Worm (Caenorhabditis elegans) whole organism, L3 larva: ENCODE results near the gene srd-74.

ENCODE experiments used
- ZK546.5 ChIP-seq: sonication (generic microtip); optimal IDR thresholded peaks from 2 replicates; lab custom pipeline; 2017; ENCODE audit warnings: missing biosample characterization, missing genetic modification characterization
- ama-1 ChIP-seq: fragments of 150-350 bp; optimal IDR thresholded peaks from 2 replicates; lab custom pipeline; 2018
- ceh-28 ChIP-seq: fragments of 150-350 bp; optimal IDR thresholded peaks from 2 replicates; lab custom pipeline; 2014; ENCODE audit warnings: missing biosample characterization, missing genetic modification reagents, missing genetic modification characterization
- ceh-82 ChIP-seq: fragments of 150-350 bp; optimal IDR thresholded peaks from 2 replicates; lab custom pipeline; 2014; ENCODE audit warnings: missing biosample characterization, missing genetic modification characterization
- ceh-9 ChIP-seq: sonication (generic microtip); optimal IDR thresholded peaks from 2 replicates; lab custom pipeline; 2018; ENCODE audit warnings: missing biosample characterization, missing genetic modification characterization
- daf-12 ChIP-seq: fragments of 150-350 bp; optimal IDR thresholded peaks from 2 replicates; lab custom pipeline; 2014; ENCODE audit warnings: missing biosample characterization, missing genetic modification reagents, missing genetic modification characterization
- elt-1 ChIP-seq: fragments of 150-350 bp; optimal IDR thresholded peaks from 2 replicates; lab custom pipeline; 2014; ENCODE audit warnings: missing biosample characterization, missing genetic modification characterization
- elt-2 ChIP-seq: sonication (generic microtip); optimal IDR thresholded peaks from 2 replicates; lab custom pipeline; 2016; ENCODE audit warnings: missing genetic modification reagents, mild to moderate bottlenecking, missing genetic modification characterization, missing compliant biosample characterization
- eor-1 ChIP-seq, 2 experiments: fragments of 150-350 bp; optimal IDR thresholded peaks; 2 replicates each; lab custom pipeline; 2014 to 2018; ENCODE audit warnings: missing biosample characterization in 2 of 2, missing genetic modification characterization in 2 of 2
- fkh-10 ChIP-seq: sonication (generic microtip); optimal IDR thresholded peaks from 2 replicates; lab custom pipeline; 2017; ENCODE audit warnings: missing biosample characterization, missing genetic modification reagents, missing genetic modification characterization
- fkh-2 ChIP-seq: fragments of 150-350 bp; optimal IDR thresholded peaks from 2 replicates; lab custom pipeline; 2014; ENCODE audit warnings: missing biosample characterization, missing genetic modification reagents, missing genetic modification characterization
- fos-1 ChIP-seq: fragments of 150-350 bp; optimal IDR thresholded peaks from 2 replicates; lab custom pipeline; 2014; ENCODE audit warnings: missing biosample characterization, missing genetic modification characterization
- hmg-11 ChIP-seq: sonication (generic microtip); optimal IDR thresholded peaks from 2 replicates; lab custom pipeline; 2016; ENCODE audit warnings: missing genetic modification characterization, missing compliant biosample characterization
- jun-1 ChIP-seq: fragments of 150-350 bp; optimal IDR thresholded peaks from 2 replicates; lab custom pipeline; 2014; ENCODE audit warnings: missing biosample characterization, missing genetic modification reagents, missing genetic modification characterization
- lin-15B ChIP-seq: fragments of 150-350 bp; optimal IDR thresholded peaks from 2 replicates; lab custom pipeline; 2014; ENCODE audit warnings: missing biosample characterization, missing genetic modification characterization
- lin-39 ChIP-seq: fragments of 150-350 bp; optimal IDR thresholded peaks from 2 replicates; lab custom pipeline; 2018; ENCODE audit warnings: missing biosample characterization, missing genetic modification reagents, missing genetic modification characterization
- lsy-12 ChIP-seq: sonication (generic microtip); optimal IDR thresholded peaks from 2 replicates; lab custom pipeline; 2016; ENCODE audit warnings: mild to moderate bottlenecking, missing genetic modification characterization, missing compliant biosample characterization
- mdl-1 ChIP-seq: fragments of 150-350 bp; optimal IDR thresholded peaks from 2 replicates; lab custom pipeline; 2014; ENCODE audit warnings: missing biosample characterization, missing genetic modification characterization
- mml-1 ChIP-seq: fragments of 150-350 bp; sonication (generic microtip); optimal IDR thresholded peaks from 3 replicates; lab custom pipeline; 2014; ENCODE audit warnings: missing biosample characterization, missing genetic modification characterization
- nfya-1 ChIP-seq: sonication (generic microtip); optimal IDR thresholded peaks from 2 replicates; lab custom pipeline; 2017; ENCODE audit warnings: missing genetic modification characterization, mild to moderate bottlenecking, missing compliant biosample characterization, antibody characterized with exemption, moderate library complexity; ENCODE audit not compliant: insufficient read depth
- nhr-11 ChIP-seq: fragments of 150-350 bp; optimal IDR thresholded peaks from 2 replicates; lab custom pipeline; 2014; ENCODE audit warnings: missing biosample characterization, missing genetic modification characterization
- nhr-12 ChIP-seq: fragments of 150-350 bp; optimal IDR thresholded peaks from 2 replicates; lab custom pipeline; 2014; ENCODE audit warnings: missing biosample characterization, missing genetic modification characterization
- nhr-23 ChIP-seq: fragments of 150-350 bp; optimal IDR thresholded peaks from 2 replicates; lab custom pipeline; 2014; ENCODE audit warnings: missing biosample characterization, missing genetic modification reagents, missing genetic modification characterization
- nhr-237 ChIP-seq: fragments of 150-350 bp; optimal IDR thresholded peaks from 2 replicates; lab custom pipeline; 2014; ENCODE audit warnings: missing biosample characterization, missing genetic modification characterization
- nhr-28 ChIP-seq: fragments of 150-350 bp; optimal IDR thresholded peaks from 2 replicates; lab custom pipeline; 2014; ENCODE audit warnings: missing biosample characterization, missing genetic modification characterization
- nhr-43 ChIP-seq: sonication (generic microtip); optimal IDR thresholded peaks from 2 replicates; lab custom pipeline; 2016; ENCODE audit warnings: mild to moderate bottlenecking, missing genetic modification characterization, missing compliant biosample characterization; ENCODE audit not compliant: poor library complexity, severe bottlenecking
- nhr-67 ChIP-seq: fragments of 150-350 bp; optimal IDR thresholded peaks from 2 replicates; lab custom pipeline; 2014; ENCODE audit warnings: missing biosample characterization, missing genetic modification characterization
- nhr-76 ChIP-seq: fragments of 150-350 bp; sonication (generic microtip); optimal IDR thresholded peaks from 5 replicates; lab custom pipeline; 2014; ENCODE audit warnings: missing biosample characterization, missing genetic modification characterization
- nhr-77 ChIP-seq: fragments of 150-350 bp; optimal IDR thresholded peaks from 2 replicates; lab custom pipeline; 2014; ENCODE audit warnings: missing biosample characterization, missing genetic modification characterization
- pha-4 ChIP-seq: fragments of 150-350 bp; optimal IDR thresholded peaks from 2 replicates; lab custom pipeline; 2014; ENCODE audit warnings: missing biosample characterization, missing genetic modification reagents, missing genetic modification characterization
- pqm-1 ChIP-seq: fragments of 150-350 bp; optimal IDR thresholded peaks from 2 replicates; lab custom pipeline; 2017; ENCODE audit warnings: missing biosample characterization, missing genetic modification characterization, inconsistent platforms
- skn-1 ChIP-seq: fragments of 150-350 bp; optimal IDR thresholded peaks from 2 replicates; lab custom pipeline; 2014; ENCODE audit warnings: missing biosample characterization, missing genetic modification characterization
- snpc-4 ChIP-seq: fragments of 150-350 bp; optimal IDR thresholded peaks from 2 replicates; lab custom pipeline; 2014; ENCODE audit warnings: missing biosample characterization, missing genetic modification characterization
- tbx-2 ChIP-seq: sonication (generic microtip); optimal IDR thresholded peaks from 2 replicates; lab custom pipeline; 2016; ENCODE audit warnings: mild to moderate bottlenecking, missing genetic modification characterization, missing compliant biosample characterization
- zag-1 ChIP-seq: fragments of 150-350 bp; optimal IDR thresholded peaks from 2 replicates; lab custom pipeline; 2014; ENCODE audit warnings: missing biosample characterization, missing genetic modification characterization
- ztf-11 ChIP-seq: fragments of 150-350 bp; optimal IDR thresholded peaks from 2 replicates; lab custom pipeline; 2014; ENCODE audit warnings: missing biosample characterization, missing genetic modification characterization
- ztf-4 ChIP-seq: fragments of 150-350 bp; optimal IDR thresholded peaks from 2 replicates; lab custom pipeline; 2014; ENCODE audit warnings: missing biosample characterization, missing genetic modification characterization

The srd-74 gene

ce11 chrIII:11806695-11807094, 24.8 kb downstream of the srd-74 start, which contains the start of gene C18D11.7:
TSS of gene C18D11.7 (minus strand) at chrIII:11806795.
- TF ChIP-seq jun-1, result no peak

- TF ChIP-seq nhr-23 (no peak), daf-12 (tag; lab: Kevin White, UChicago) (no peak), nhr-76 (tag; lab: Kevin White, UChicago) (no peak), nhr-12 (no peak), mdl-1 (tag; lab: Kevin White, UChicago) (no peak), ama-1 (lab: Kevin White, UChicago) (no peak), elt-1 (no peak), fkh-10 (GFP tag; lab: Kevin White, UChicago) (no peak), lsy-12 (tag; lab: Kevin White, UChicago) (no peak), skn-1 (tag; lab: Kevin White, UChicago) (no peak), fos-1 (tag; lab: Kevin White, UChicago) (no peak), nhr-28 (no peak), pqm-1 (tag; lab: Kevin White, UChicago) (no peak), nhr-77 (tag; lab: Kevin White, UChicago) (no peak), tbx-2 (no peak), ceh-9 (tag; lab: Kevin White, UChicago) (no peak), pha-4 (tag; lab: Kevin White, UChicago) (no peak), ceh-28 (no peak), nfya-1 (no peak)
- TF ChIP-seq, all 47 proteins: peak for 0
These were observed 25.5 kb downstream of the srd-74 start, which contains the start of gene C18D11.10 for ce11 chrIII:11807418-11807817. TSS of gene C18D11.10 (plus strand) at chrIII:11807718.

ce11 chrIII:11808818-11809217, 26.9 kb downstream of the srd-74 start, which contains the start of gene C18D11.9:
TSS of gene C18D11.9 (plus strand) at chrIII:11809118.
- TF ChIP-seq nhr-237 (tag; lab: Kevin White, UChicago), result no peak
- no peak for TF ChIP-seq ztf-4 (tag; lab: Kevin White, UChicago)
- TF ChIP-seq nhr-77 (tag; lab: Kevin White, UChicago), result no peak
- TF ChIP-seq ama-1 (lab: Kevin White, UChicago), result no peak
- no peak for TF ChIP-seq fkh-2 (tag; lab: Kevin White, UChicago)
- TF ChIP-seq elt-2, result no peak
- no peak for TF ChIP-seq ztf-11
- TF ChIP-seq nhr-76 (tag; lab: Kevin White, UChicago), result no peak
- no peak for TF ChIP-seq zag-1 (tag; lab: Kevin White, UChicago)
- no peak for TF ChIP-seq eor-1 (tag; optimal IDR thresholded peaks at IDR 0.05; lab: Kevin White, UChicago)
- no peak for TF ChIP-seq ZK546.5 (tag; lab: Kevin White, UChicago)
- no peak for TF ChIP-seq pqm-1 (tag; lab: Kevin White, UChicago)
- TF ChIP-seq tbx-2, result no peak
- no peak for TF ChIP-seq ceh-82 (tag; lab: Kevin White, UChicago)
- TF ChIP-seq lin-15B (tag; lab: Kevin White, UChicago), result no peak
- no peak for TF ChIP-seq ceh-28
- TF ChIP-seq, all 47 proteins: peak for 0

ce11 chrIII:11810447-11810846, 28.5 kb downstream of the srd-74 start, which contains the start of gene C18D11.6:
TSS of gene C18D11.6 (plus strand) at chrIII:11810556.
- TF ChIP-seq nhr-43 (tag; lab: Kevin White, UChicago) (no peak), ztf-11 (no peak), lin-39 (tag; lab: Kevin White, UChicago) (no peak), hmg-11 (tag; lab: Kevin White, UChicago) (no peak), nhr-67 (tag; lab: Kevin White, UChicago) (no peak), mml-1 (tag; lab: Kevin White, UChicago) (no peak), fkh-2 (tag; lab: Kevin White, UChicago) (no peak), ceh-82 (tag; lab: Kevin White, UChicago) (no peak), nhr-11 (tag; lab: Kevin White, UChicago) (no peak), lsy-12 (tag; lab: Kevin White, UChicago) (no peak), nhr-237 (tag; lab: Kevin White, UChicago) (no peak), pqm-1 (tag; lab: Kevin White, UChicago) (no peak), nhr-23 (no peak), eor-1 (tag; optimal IDR thresholded peaks at IDR 0.05; lab: Kevin White, UChicago) (no peak), fkh-10 (GFP tag; lab: Kevin White, UChicago) (no peak), nhr-28 (no peak), snpc-4 (tag; lab: Kevin White, UChicago) (no peak), nhr-12 (no peak)
